ENCODE assay signal across 3 worm cellular contexts in genomic region chrIV:16946746-16947145, ce11.
TF ChIP-seq lines count a peak whose summit lies in the region.

TSS of gene Y116A8C.9 (minus strand) at chrIV:16946800.
TSS of gene arf-6 (plus strand) at chrIV:16947120.

TF ChIP-seq in whole organism, L1 larva, 84 proteins besides CTCF, POLR2A, EP300 and RAD21 (continued from another document):
- TF ChIP-seq dsc-1 (tag; optimal IDR thresholded peaks at IDR 0.05; lab: Kevin White, UChicago) = peak; percentile 76
- peak; percentile 63 for TF ChIP-seq nhr-20 (tag; optimal IDR thresholded peaks at IDR 0.05; lab: Kevin White, UChicago)
- TF ChIP-seq unc-86 (tag; optimal IDR thresholded peaks at IDR 0.05; lab: Kevin White, UChicago) = peak; percentile 57
- TF ChIP-seq nhr-71 (tag; optimal IDR thresholded peaks at IDR 0.05; lab: Kevin White, UChicago) = peak; percentile 75
- peak; percentile 75 for TF ChIP-seq nhr-90 (tag; optimal IDR thresholded peaks at IDR 0.05; lab: Kevin White, UChicago; ENCODE audit: poor library complexity)
- TF ChIP-seq ets-5 (GFP tag; IDR thresholded peaks at IDR 0.05; lab: Robert Waterston, UW) = no peak
- peak; percentile 75 for TF ChIP-seq snu-23 (GFP tag; optimal IDR thresholded peaks at IDR 0.05; lab: Kevin White, UChicago)
- peak; percentile 32 to 53 for TF ChIP-seq lin-35 (GFP tag; optimal IDR thresholded peaks at IDR 0.05; lab: Kevin White, UChicago)
- TF ChIP-seq snpc-4 (tag; optimal IDR thresholded peaks at IDR 0.05; lab: Kevin White, UChicago) = peak; percentile 71
- no peak for TF ChIP-seq ces-1 (GFP tag; optimal IDR thresholded peaks at IDR 0.05; lab: Kevin White, UChicago)
- no peak for TF ChIP-seq nhr-11 (tag; optimal IDR thresholded peaks at IDR 0.05; lab: Kevin White, UChicago)
- TF ChIP-seq tbx-2 (tag; optimal IDR thresholded peaks at IDR 0.05; lab: Kevin White, UChicago) = peak; percentile 73
- no peak for TF ChIP-seq hlh-4 (tag; optimal IDR thresholded peaks at IDR 0.05; lab: Kevin White, UChicago)
- peak; percentile 42 to 62 for TF ChIP-seq efl-1 (optimal IDR thresholded peaks at IDR 0.05; lab: Kevin White, UChicago)
- peak; percentile 49 to 93 for TF ChIP-seq efl-1 (GFP tag; optimal IDR thresholded peaks at IDR 0.05 in 1 of 2; lab: Kevin White, UChicago)
- TF ChIP-seq fkh-10 (GFP tag; optimal IDR thresholded peaks at IDR 0.05; lab: Kevin White, UChicago) = peak; percentile 3
- no peak for TF ChIP-seq lir-3 (tag; optimal IDR thresholded peaks at IDR 0.05; lab: Kevin White, UChicago; ENCODE audit: poor library complexity)
- peak; percentile 10 for TF ChIP-seq fkh-8 (tag; optimal IDR thresholded peaks at IDR 0.05; lab: Kevin White, UChicago)
- peak; percentile 0 for TF ChIP-seq ceh-8 (GFP tag; optimal IDR thresholded peaks at IDR 0.05; lab: Kevin White, UChicago)
- peak; percentile 28 for TF ChIP-seq C16A3.4 (tag; optimal IDR thresholded peaks at IDR 0.05; lab: Kevin White, UChicago)
- TF ChIP-seq lin-15B (tag; optimal IDR thresholded peaks at IDR 0.05; lab: Kevin White, UChicago) = no peak
- TF ChIP-seq pqm-1 (tag; optimal IDR thresholded peaks at IDR 0.05; lab: Kevin White, UChicago) = no peak
- peak; percentile 70 for TF ChIP-seq nhr-19 (GFP tag; conservative IDR thresholded peaks at IDR 0.05; lab: Robert Waterston, UW)
- peak; percentile 72 for TF ChIP-seq swsn-7 (tag; optimal IDR thresholded peaks at IDR 0.05; lab: Kevin White, UChicago)
- peak; percentile 57 to 67 for TF ChIP-seq lsy-2 (tag; optimal IDR thresholded peaks at IDR 0.05; lab: Kevin White, UChicago)
- TF ChIP-seq sptf-1 (tag; optimal IDR thresholded peaks at IDR 0.05; lab: Kevin White, UChicago) = no peak
- peak; percentile 54 for TF ChIP-seq lin-39 (tag; optimal IDR thresholded peaks at IDR 0.05; lab: Kevin White, UChicago)
- peak in 1 of 6 experiments; percentile 36 for TF ChIP-seq elt-3 (tag; optimal IDR thresholded peaks at IDR 0.05; lab: Kevin White, UChicago)
- no peak for TF ChIP-seq Y116A8C.19 (tag; optimal IDR thresholded peaks at IDR 0.05; lab: Kevin White, UChicago; ENCODE audit: borderline replicate concordance)
- peak; percentile 18 for TF ChIP-seq F16B12.6 (tag; optimal IDR thresholded peaks at IDR 0.05; lab: Kevin White, UChicago)
- peak; percentile 6 for TF ChIP-seq pax-3 (tag; optimal IDR thresholded peaks at IDR 0.05; lab: Kevin White, UChicago)
- peak; percentile 46 for TF ChIP-seq egl-13 (tag; optimal IDR thresholded peaks at IDR 0.05; lab: Kevin White, UChicago)
- TF ChIP-seq blmp-1 (tag; optimal IDR thresholded peaks at IDR 0.05; lab: Kevin White, UChicago) = peak; percentile 2
- TF ChIP-seq nhr-85 (tag; lab: Kevin White, UChicago) = peak; percentile 86
- TF ChIP-seq egl-27 (tag; optimal IDR thresholded peaks at IDR 0.05; lab: Kevin White, UChicago) = no peak
- TF ChIP-seq lin-13 (GFP tag; optimal IDR thresholded peaks at IDR 0.05; lab: Kevin White, UChicago) = peak; percentile 62
- peak; percentile 50 to 60 (median 60) for TF ChIP-seq ceh-82 (tag; optimal IDR thresholded peaks at IDR 0.05; lab: Kevin White, UChicago)

TF ChIP-seq in whole organism, L3 larva, 47 proteins besides CTCF, POLR2A, EP300 and RAD21 (continued from another document):
- peak; percentile 10 for TF ChIP-seq tbx-2 (tag; optimal IDR thresholded peaks at IDR 0.05; lab: Kevin White, UChicago)
TF ChIP-seq in whole organism, L3 larva: peak in this region for 13.

TF ChIP-seq in whole organism, young adult, 124 proteins besides CTCF, POLR2A, EP300 and RAD21 (continued from another document):
- TF ChIP-seq cebp-1 (GFP tag; IDR thresholded peaks at IDR 0.05; lab: Robert Waterston, UW) = no peak
- TF ChIP-seq cebp-1 (tag; optimal IDR thresholded peaks at IDR 0.05; lab: Kevin White, UChicago) = peak; percentile 56
- TF ChIP-seq rcor-1 (GFP tag; IDR thresholded peaks at IDR 0.05; lab: Robert Waterston, UW) = 0 out of 2 replicates have a peak, but pooled peaks have one; percentile 20
- no peak for TF ChIP-seq ets-4 (GFP tag; optimal IDR thresholded peaks at IDR 0.05; lab: Kevin White, UChicago)
- TF ChIP-seq lir-1 (GFP tag; conservative IDR thresholded peaks at IDR 0.05; lab: Robert Waterston, UW) = no peak
- TF ChIP-seq F10E7.11 (tag; optimal IDR thresholded peaks at IDR 0.05; lab: Kevin White, UChicago) = no peak
- TF ChIP-seq nhr-120 (GFP tag; IDR thresholded peaks at IDR 0.05; lab: Robert Waterston, UW) = no peak
- peak in 1 of 2 experiments; percentile 1 for TF ChIP-seq rec-8 (tag; optimal IDR thresholded peaks at IDR 0.05; lab: Kevin White, UChicago)
- TF ChIP-seq ztf-28 (GFP tag; IDR thresholded peaks at IDR 0.05; lab: Robert Waterston, UW) = peak; percentile 8; the same call in 1 of the 2 replicates
- TF ChIP-seq Y95B8A.8 (GFP tag; IDR thresholded peaks at IDR 0.05; lab: Robert Waterston, UW) = no peak
- no peak for TF ChIP-seq sea-2 (GFP tag; IDR thresholded peaks at IDR 0.05; lab: Robert Waterston, UW)
- no peak for TF ChIP-seq fkh-3 (tag; optimal IDR thresholded peaks at IDR 0.05; lab: Kevin White, UChicago)
- peak; percentile 62 for TF ChIP-seq pbrm-1 (GFP tag; IDR thresholded peaks at IDR 0.05; lab: Robert Waterston, UW)
- no peak for TF ChIP-seq pha-4 (tag; optimal IDR thresholded peaks at IDR 0.05; lab: Kevin White, UChicago)
- TF ChIP-seq athp-1 (tag; optimal IDR thresholded peaks at IDR 0.05; lab: Kevin White, UChicago) = peak; percentile 70
- peak; percentile 2 for TF ChIP-seq madf-10 (tag; optimal IDR thresholded peaks at IDR 0.05; lab: Kevin White, UChicago)
- no peak for TF ChIP-seq hrde-1 (tag; optimal IDR thresholded peaks at IDR 0.05; lab: Kevin White, UChicago; ENCODE audit: borderline replicate concordance)
- no peak for TF ChIP-seq ceh-79 (tag; optimal IDR thresholded peaks at IDR 0.05; lab: Kevin White, UChicago)
- TF ChIP-seq mxl-1 (tag; optimal IDR thresholded peaks at IDR 0.05; lab: Kevin White, UChicago) = no peak
- peak; percentile 76 for TF ChIP-seq F49E8.2 (tag; optimal IDR thresholded peaks at IDR 0.05; lab: Kevin White, UChicago; ENCODE audit: insufficient read depth)
- TF ChIP-seq snpc-1.3 (tag; optimal IDR thresholded peaks at IDR 0.05; lab: Kevin White, UChicago; ENCODE audit: insufficient read depth) = peak; percentile 89
- TF ChIP-seq dox-1 (GFP tag; IDR thresholded peaks at IDR 0.05; lab: Robert Waterston, UW) = peak; percentile 71
- peak; percentile 70 for TF ChIP-seq snpc-1.1 (tag; optimal IDR thresholded peaks at IDR 0.05; lab: Kevin White, UChicago; ENCODE audit: insufficient read depth)
- no peak for TF ChIP-seq tlf-1 (GFP tag; optimal IDR thresholded peaks at IDR 0.05; lab: Kevin White, UChicago)
- no peak for TF ChIP-seq C06A6.2 (GFP tag; conservative IDR thresholded peaks at IDR 0.05; lab: Robert Waterston, UW)
- TF ChIP-seq D2030.7 (GFP tag; IDR thresholded peaks at IDR 0.05; lab: Robert Waterston, UW) = no peak
- TF ChIP-seq aptf-3 (GFP tag; IDR thresholded peaks at IDR 0.05; lab: Robert Waterston, UW) = no peak
- no peak for TF ChIP-seq F33H1.4 (GFP tag; IDR thresholded peaks at IDR 0.05; lab: Robert Waterston, UW)
- TF ChIP-seq lin-35 (GFP tag; optimal IDR thresholded peaks at IDR 0.05; lab: Kevin White, UChicago) = peak in 1 of 3 experiments; percentile 37
- TF ChIP-seq snpc-3.4 (tag; optimal IDR thresholded peaks at IDR 0.05; lab: Kevin White, UChicago) = peak; percentile 69
- TF ChIP-seq F23B12.7 (tag; optimal IDR thresholded peaks at IDR 0.05; lab: Kevin White, UChicago; ENCODE audit: insufficient read depth) = peak; percentile 49
- TF ChIP-seq mcd-1 (GFP tag; IDR thresholded peaks at IDR 0.05; lab: Robert Waterston, UW) = peak; percentile 53; the same call in 1 of the 2 replicates
- TF ChIP-seq hsf-1 (GFP tag; IDR thresholded peaks at IDR 0.05; lab: Robert Waterston, UW) = no peak
- no peak for TF ChIP-seq F22D6.2 (tag; optimal IDR thresholded peaks at IDR 0.05; lab: Kevin White, UChicago)
- TF ChIP-seq rpc-1 (optimal IDR thresholded peaks at IDR 0.05; lab: Kevin White, UChicago) = peak; percentile 42
- TF ChIP-seq rpc-1 (tag; optimal IDR thresholded peaks at IDR 0.05; lab: Kevin White, UChicago) = no peak
- TF ChIP-seq lsy-27 (tag; optimal IDR thresholded peaks at IDR 0.05; lab: Kevin White, UChicago; ENCODE audit: borderline replicate concordance, insufficient read depth) = no peak
- no peak for TF ChIP-seq gei-17 (GFP tag; optimal IDR thresholded peaks at IDR 0.05; lab: Kevin White, UChicago)
- TF ChIP-seq somi-1 (GFP tag; optimal IDR thresholded peaks at IDR 0.05; lab: Kevin White, UChicago) = no peak
- peak; percentile 55 for TF ChIP-seq tbp1 (GFP tag; optimal IDR thresholded peaks at IDR 0.05; lab: Kevin White, UChicago)
- TF ChIP-seq ceh-40 (GFP tag; IDR thresholded peaks at IDR 0.05; lab: Robert Waterston, UW) = no peak
- no peak for TF ChIP-seq B0019.2 (GFP tag; conservative IDR thresholded peaks at IDR 0.05; lab: Robert Waterston, UW)
- no peak for TF ChIP-seq ceh-91 (GFP tag; IDR thresholded peaks at IDR 0.05; lab: Robert Waterston, UW)
- peak in 1 of 2 experiments; percentile 11 for TF ChIP-seq let-607 (tag; optimal IDR thresholded peaks at IDR 0.05; lab: Kevin White, UChicago)
- no peak for TF ChIP-seq ztf-6 (GFP tag; IDR thresholded peaks at IDR 0.05; lab: Robert Waterston, UW)
- no peak for TF ChIP-seq mel-28 (tag; optimal IDR thresholded peaks at IDR 0.05; lab: Kevin White, UChicago; ENCODE audit: borderline replicate concordance)
- peak; percentile 86 for TF ChIP-seq attf-6 (GFP tag; IDR thresholded peaks at IDR 0.05; lab: Robert Waterston, UW)
- TF ChIP-seq repo-1 (tag; optimal IDR thresholded peaks at IDR 0.05; lab: Kevin White, UChicago) = no peak
